Worm (Caenorhabditis elegans): ENCODE results near the gene clec-22.

clec-22 gene

ce11 chrV:16827485-16827884 is 30.7 kb upstream of the clec-22 start, which contains the start of gene srh-216:
Gene srh-216 (minus strand): TSS chrV:16827585.
- TF ChIP-seq tbx-11 (GFP tag; IDR thresholded peaks at IDR 0.05) (no peak), sea-1 (GFP tag; conservative IDR thresholded peaks at IDR 0.05) (no peak), ceh-13 (GFP tag; optimal IDR thresholded peaks at IDR 0.05) (no peak), tra-4 (tag; optimal IDR thresholded peaks at IDR 0.05) (no peak)

- TF ChIP-seq pes-1 (GFP tag; IDR thresholded peaks at IDR 0.05) (no peak), hnd-1 (tag; optimal IDR thresholded peaks at IDR 0.05) (no peak), ets-7 (tag; optimal IDR thresholded peaks at IDR 0.05) (no peak), F13C5.2 (tag; optimal IDR thresholded peaks at IDR 0.05) (no peak), tbx-11 (GFP tag; IDR thresholded peaks at IDR 0.05) (no peak), hmg-4 (GFP tag; optimal IDR thresholded peaks at IDR 0.05) (no peak), B0310.2 (tag; optimal IDR thresholded peaks at IDR 0.05) (no peak), tbx-37 (GFP tag; conservative IDR thresholded peaks at IDR 0.05) (no peak), scrt-1 (GFP tag; IDR thresholded peaks at IDR 0.05) (no peak), ceh-13 (GFP tag; optimal IDR thresholded peaks at IDR 0.05) (no peak)
These were observed 28.8 kb upstream of the clec-22 start, which contains the start of gene srh-214 for ce11 chrV:16829396-16829795. Gene srh-214 (minus strand): TSS chrV:16829755.

- TF ChIP-seq hmg-4 (GFP tag; optimal IDR thresholded peaks at IDR 0.05) (no peak), ama-1 (optimal IDR thresholded peaks at IDR 0.05) (no peak), ceh-36 (tag; optimal IDR thresholded peaks at IDR 0.05) (no peak), tra-4 (tag; optimal IDR thresholded peaks at IDR 0.05) (no peak), tbx-11 (GFP tag; IDR thresholded peaks at IDR 0.05) (no peak), F13C5.2 (tag; optimal IDR thresholded peaks at IDR 0.05) (no peak), ets-7 (tag; optimal IDR thresholded peaks at IDR 0.05) (no peak), ceh-13 (GFP tag; optimal IDR thresholded peaks at IDR 0.05) (no peak), hnd-1 (tag; optimal IDR thresholded peaks at IDR 0.05) (no peak)
These were observed 26.9 kb upstream of the clec-22 start for ce11 chrV:16831310-16831709.

- TF ChIP-seq flt-1 (GFP tag; IDR thresholded peaks at IDR 0.05) (no peak), scrt-1 (GFP tag; IDR thresholded peaks at IDR 0.05) (no peak), sea-1 (GFP tag; conservative IDR thresholded peaks at IDR 0.05) (no peak), ama-1 (optimal IDR thresholded peaks at IDR 0.05) (no peak), tbx-11 (GFP tag; IDR thresholded peaks at IDR 0.05) (no peak), ets-7 (tag; optimal IDR thresholded peaks at IDR 0.05) (no peak), tbx-37 (GFP tag; conservative IDR thresholded peaks at IDR 0.05) (no peak), F13C5.2 (tag; optimal IDR thresholded peaks at IDR 0.05) (no peak), pes-1 (GFP tag; IDR thresholded peaks at IDR 0.05) (no peak), ceh-36 (tag; optimal IDR thresholded peaks at IDR 0.05) (no peak), tra-4 (tag; optimal IDR thresholded peaks at IDR 0.05) (no peak)
These were observed 26.3 kb upstream of the clec-22 start, which contains the start of gene srh-215 for ce11 chrV:16831921-16832320. Gene srh-215 (minus strand): TSS chrV:16832021.

ce11 chrV:16832865-16833264 is 25.4 kb upstream of the clec-22 start, which contains the start of gene phy-3:
Gene phy-3 (plus strand): TSS chrV:16833165.
- TF ChIP-seq tra-4 (tag; optimal IDR thresholded peaks at IDR 0.05): no peak
- no peak for TF ChIP-seq sea-1 (GFP tag; conservative IDR thresholded peaks at IDR 0.05)
- TF ChIP-seq ama-1 (optimal IDR thresholded peaks at IDR 0.05): no peak
- no peak for TF ChIP-seq flt-1 (GFP tag; IDR thresholded peaks at IDR 0.05)
- no peak for TF ChIP-seq tbx-37 (GFP tag; conservative IDR thresholded peaks at IDR 0.05)
- TF ChIP-seq ceh-36 (tag; optimal IDR thresholded peaks at IDR 0.05): no peak

ce11 chrV:16833672-16834071 is 24.6 kb upstream of the clec-22 start:
- TF ChIP-seq tbx-37 (GFP tag; conservative IDR thresholded peaks at IDR 0.05): no peak
- no peak for TF ChIP-seq ets-7 (tag; optimal IDR thresholded peaks at IDR 0.05)
- no peak for TF ChIP-seq tbx-11 (GFP tag; IDR thresholded peaks at IDR 0.05)
- no peak for TF ChIP-seq ceh-36 (tag; optimal IDR thresholded peaks at IDR 0.05)
- no peak for TF ChIP-seq hnd-1 (tag; optimal IDR thresholded peaks at IDR 0.05)
- no peak for TF ChIP-seq sea-1 (GFP tag; conservative IDR thresholded peaks at IDR 0.05)
- TF ChIP-seq hmg-4 (GFP tag; optimal IDR thresholded peaks at IDR 0.05): no peak
- TF ChIP-seq pes-1 (GFP tag; IDR thresholded peaks at IDR 0.05): no peak
- TF ChIP-seq hmbx-1 (tag; optimal IDR thresholded peaks at IDR 0.05): no peak
- TF ChIP-seq tra-4 (tag; optimal IDR thresholded peaks at IDR 0.05): no peak
- no peak for TF ChIP-seq ama-1 (optimal IDR thresholded peaks at IDR 0.05)
- no peak for TF ChIP-seq aly-1 (tag; optimal IDR thresholded peaks at IDR 0.05)
- TF ChIP-seq flt-1 (GFP tag; IDR thresholded peaks at IDR 0.05): no peak
- no peak for TF ChIP-seq scrt-1 (GFP tag; IDR thresholded peaks at IDR 0.05)
- TF ChIP-seq F13C5.2 (tag; optimal IDR thresholded peaks at IDR 0.05): no peak
- TF ChIP-seq B0310.2 (tag; optimal IDR thresholded peaks at IDR 0.05): no peak
- no peak for TF ChIP-seq ceh-13 (GFP tag; optimal IDR thresholded peaks at IDR 0.05)

ce11 chrV:16834989-16835388 is 23.2 kb upstream of the clec-22 start, which contains the start of gene tni-3:
Gene tni-3 (minus strand): TSS chrV:16835128.
- TF ChIP-seq pes-1 (GFP tag; IDR thresholded peaks at IDR 0.05): no peak
- TF ChIP-seq scrt-1 (GFP tag; IDR thresholded peaks at IDR 0.05): no peak
- TF ChIP-seq aly-1 (tag; optimal IDR thresholded peaks at IDR 0.05): no peak
- TF ChIP-seq ets-7 (tag; optimal IDR thresholded peaks at IDR 0.05): no peak
- no peak for TF ChIP-seq hmg-4 (GFP tag; optimal IDR thresholded peaks at IDR 0.05)
- no peak for TF ChIP-seq tbx-37 (GFP tag; conservative IDR thresholded peaks at IDR 0.05)
- TF ChIP-seq hmbx-1 (tag; optimal IDR thresholded peaks at IDR 0.05): no peak
- TF ChIP-seq ceh-13 (GFP tag; optimal IDR thresholded peaks at IDR 0.05): no peak
- no peak for TF ChIP-seq ceh-36 (tag; optimal IDR thresholded peaks at IDR 0.05)
- no peak for TF ChIP-seq F13C5.2 (tag; optimal IDR thresholded peaks at IDR 0.05)
- no peak for TF ChIP-seq tbx-11 (GFP tag; IDR thresholded peaks at IDR 0.05)
- no peak for TF ChIP-seq flt-1 (GFP tag; IDR thresholded peaks at IDR 0.05)
- no peak for TF ChIP-seq B0310.2 (tag; optimal IDR thresholded peaks at IDR 0.05)
- no peak for TF ChIP-seq sea-1 (GFP tag; conservative IDR thresholded peaks at IDR 0.05)
- no peak for TF ChIP-seq hnd-1 (tag; optimal IDR thresholded peaks at IDR 0.05)
- TF ChIP-seq tra-4 (tag; optimal IDR thresholded peaks at IDR 0.05): no peak
- no peak for TF ChIP-seq ama-1 (optimal IDR thresholded peaks at IDR 0.05)

ce11 chrV:16836100-16836499 is 22.1 kb upstream of the clec-22 start:
- TF ChIP-seq ceh-36 (tag; optimal IDR thresholded peaks at IDR 0.05): no peak
- TF ChIP-seq hmg-4 (GFP tag; optimal IDR thresholded peaks at IDR 0.05): no peak
- no peak for TF ChIP-seq ceh-13 (GFP tag; optimal IDR thresholded peaks at IDR 0.05)
- no peak for TF ChIP-seq scrt-1 (GFP tag; IDR thresholded peaks at IDR 0.05)
- no peak for TF ChIP-seq pes-1 (GFP tag; IDR thresholded peaks at IDR 0.05)
- no peak for TF ChIP-seq hnd-1 (tag; optimal IDR thresholded peaks at IDR 0.05)
- TF ChIP-seq F13C5.2 (tag; optimal IDR thresholded peaks at IDR 0.05): no peak
- no peak for TF ChIP-seq tra-4 (tag; optimal IDR thresholded peaks at IDR 0.05)
- TF ChIP-seq tbx-37 (GFP tag; conservative IDR thresholded peaks at IDR 0.05): no peak
- TF ChIP-seq hmbx-1 (tag; optimal IDR thresholded peaks at IDR 0.05): no peak
- TF ChIP-seq sea-1 (GFP tag; conservative IDR thresholded peaks at IDR 0.05): no peak
- no peak for TF ChIP-seq tbx-11 (GFP tag; IDR thresholded peaks at IDR 0.05)
- no peak for TF ChIP-seq ama-1 (optimal IDR thresholded peaks at IDR 0.05)
- TF ChIP-seq B0310.2 (tag; optimal IDR thresholded peaks at IDR 0.05): no peak
- no peak for TF ChIP-seq ets-7 (tag; optimal IDR thresholded peaks at IDR 0.05)
- no peak for TF ChIP-seq aly-1 (tag; optimal IDR thresholded peaks at IDR 0.05)
- TF ChIP-seq flt-1 (GFP tag; IDR thresholded peaks at IDR 0.05): no peak

Measured in whole organism, early embryonic.